Worm (Caenorhabditis elegans) whole organism, L1 larva: ENCODE measurements around the gene C31C9.7.

Experiments
- C04F5.9 ChIP-seq: sonication (generic microtip); optimal IDR thresholded peaks from 2 replicates; lab custom pipeline; 2016; ENCODE audit warnings: missing genetic modification characterization, missing compliant biosample characterization
- C16A3.4 ChIP-seq: fragments of 150-350 bp; optimal IDR thresholded peaks from 2 replicates; lab custom pipeline; 2014; ENCODE audit warnings: missing biosample characterization, missing genetic modification characterization
- C34B4.2 ChIP-seq: sonication (generic microtip); optimal IDR thresholded peaks from 2 replicates; lab custom pipeline; 2017; ENCODE audit warnings: mild to moderate bottlenecking, missing genetic modification characterization, missing compliant biosample characterization
- aly-2 ChIP-seq: fragments of 150-350 bp; optimal IDR thresholded peaks from 2 replicates; lab custom pipeline; 2014; ENCODE audit warnings: missing biosample characterization, missing genetic modification characterization
- ama-1 ChIP-seq: fragments of 150-350 bp; optimal IDR thresholded peaks from 2 replicates; lab custom pipeline; 2014
- ceh-88 ChIP-seq: fragments of 200-800 bp; sonication (Bioruptor generic); IDR thresholded peaks from 2 replicates; pipeline ENCODE4 v1.3.6; 2022; ENCODE audit warnings: missing genetic modification characterization, missing compliant biosample characterization
- ceh-90 ChIP-seq: sonication (generic microtip); optimal IDR thresholded peaks from 2 replicates; lab custom pipeline; 2016; ENCODE audit warnings: missing genetic modification characterization, missing compliant biosample characterization
- dpl-1 ChIP-seq, 3 experiments: fragments of 150-350 bp in 2 of 3; sonication (generic microtip) in 1 of 3; optimal IDR thresholded peaks; 2 replicates each; lab custom pipeline; 2014 to 2017; ENCODE audit warnings: missing biosample characterization in 3 of 3, missing genetic modification characterization in 3 of 3, missing genetic modification reagents in 3 of 3
- efl-1 ChIP-seq, 4 experiments: fragments of 150-350 bp; optimal IDR thresholded peaks in 3 of 4; peaks in 1 of 4; 1 replicate in 1 of 4; 2 replicates in 3 of 4; lab custom pipeline; 2014; ENCODE audit warnings: missing biosample characterization in 2 of 4, missing genetic modification characterization in 2 of 4, missing genetic modification reagents in 2 of 4
- efl-3 ChIP-seq: fragments of 200-800 bp; sonication (Bioruptor generic); optimal IDR thresholded peaks from 2 replicates; lab custom pipeline; 2018; ENCODE audit warnings: mild to moderate bottlenecking, missing genetic modification characterization, missing compliant biosample characterization
- elt-2 ChIP-seq: sonication (generic microtip); optimal IDR thresholded peaks from 2 replicates; lab custom pipeline; 2016; ENCODE audit warnings: missing genetic modification characterization, mild to moderate bottlenecking, inconsistent platforms, missing compliant biosample characterization, missing genetic modification reagents
- hlh-4 ChIP-seq: sonication (generic microtip); optimal IDR thresholded peaks from 2 replicates; lab custom pipeline; 2016; ENCODE audit warnings: mild to moderate bottlenecking, missing genetic modification characterization, missing compliant biosample characterization
- irx-1 ChIP-seq: sonication (generic microtip); optimal IDR thresholded peaks from 2 replicates; lab custom pipeline; 2016; ENCODE audit warnings: missing genetic modification characterization, missing compliant biosample characterization
- lin-13 ChIP-seq: fragments of 150-350 bp; optimal IDR thresholded peaks from 2 replicates; lab custom pipeline; 2014; ENCODE audit warnings: missing biosample characterization, missing genetic modification reagents, missing genetic modification characterization
- lin-14 ChIP-seq: fragments of 200-800 bp; sonication (Bioruptor generic); optimal IDR thresholded peaks from 2 replicates; lab custom pipeline; 2018; ENCODE audit warnings: mild to moderate bottlenecking, missing genetic modification characterization, moderate library complexity, missing compliant biosample characterization
- lin-15B ChIP-seq: fragments of 150-350 bp; sonication (generic microtip); optimal IDR thresholded peaks from 3 replicates; lab custom pipeline; 2014; ENCODE audit warnings: missing biosample characterization, missing genetic modification characterization
- lin-35 ChIP-seq, 2 experiments: fragments of 150-350 bp; optimal IDR thresholded peaks; 2 replicates each; lab custom pipeline; 2014; ENCODE audit warnings: missing biosample characterization in 2 of 2, missing genetic modification characterization in 2 of 2, missing genetic modification reagents in 2 of 2
- lir-3 ChIP-seq: sonication (generic microtip); optimal IDR thresholded peaks from 2 replicates; lab custom pipeline; 2016; ENCODE audit warnings: mild to moderate bottlenecking, missing genetic modification characterization, moderate library complexity, missing compliant biosample characterization; ENCODE audit not compliant: poor library complexity
- mab-9 ChIP-seq: fragments of 200-800 bp; sonication (Bioruptor generic); IDR thresholded peaks from 2 replicates; pipeline ENCODE4 v1.3.6; 2022; ENCODE audit warnings: missing genetic modification reagents, missing genetic modification characterization, missing compliant biosample characterization
- mef-2 ChIP-seq: fragments of 150-350 bp; optimal IDR thresholded peaks from 2 replicates; lab custom pipeline; 2014; ENCODE audit warnings: missing biosample characterization, missing genetic modification characterization
- nhr-19 ChIP-seq: fragments of 200-800 bp; sonication (Bioruptor generic); conservative IDR thresholded peaks from 2 replicates; pipeline ENCODE4 v1.3.6; 2022; ENCODE audit warnings: missing genetic modification characterization, missing compliant biosample characterization
- nhr-20 ChIP-seq: sonication (generic microtip); optimal IDR thresholded peaks from 2 replicates; lab custom pipeline; 2016; ENCODE audit warnings: mild to moderate bottlenecking, missing genetic modification characterization, missing compliant biosample characterization
- nhr-237 ChIP-seq: fragments of 150-350 bp; optimal IDR thresholded peaks from 2 replicates; lab custom pipeline; 2014; ENCODE audit warnings: missing biosample characterization, missing genetic modification characterization
- nhr-47 ChIP-seq: sonication (generic microtip); optimal IDR thresholded peaks from 2 replicates; lab custom pipeline; 2016; ENCODE audit warnings: mild to moderate bottlenecking, missing genetic modification characterization, moderate library complexity, missing compliant biosample characterization
- nhr-71 ChIP-seq: sonication (generic microtip); optimal IDR thresholded peaks from 2 replicates; lab custom pipeline; 2016; ENCODE audit warnings: mild to moderate bottlenecking, missing genetic modification characterization, moderate library complexity, missing compliant biosample characterization
- nhr-76 ChIP-seq: sonication (generic microtip); optimal IDR thresholded peaks from 2 replicates; lab custom pipeline; 2017; ENCODE audit warnings: missing biosample characterization, missing genetic modification characterization
- nhr-77 ChIP-seq: fragments of 150-350 bp; optimal IDR thresholded peaks from 2 replicates; lab custom pipeline; 2014; ENCODE audit warnings: missing biosample characterization, missing genetic modification characterization
- nhr-85 ChIP-seq: sonication (generic microtip); peaks from one replicate; lab custom pipeline; 2016; ENCODE audit warnings: missing genetic modification characterization, inconsistent platforms, missing compliant biosample characterization
- nhr-90 ChIP-seq: sonication (generic microtip); optimal IDR thresholded peaks from 2 replicates; lab custom pipeline; 2016; ENCODE audit warnings: mild to moderate bottlenecking, missing genetic modification characterization, missing compliant biosample characterization; ENCODE audit not compliant: poor library complexity
- rnt-1 ChIP-seq: sonication (generic microtip); optimal IDR thresholded peaks from 2 replicates; lab custom pipeline; 2016; ENCODE audit warnings: mild to moderate bottlenecking, missing genetic modification characterization, moderate library complexity, missing compliant biosample characterization
- skn-1 ChIP-seq: fragments of 150-350 bp; optimal IDR thresholded peaks from 2 replicates; lab custom pipeline; 2014; ENCODE audit warnings: missing biosample characterization, missing genetic modification characterization
- snu-23 ChIP-seq: sonication (generic microtip); optimal IDR thresholded peaks from 2 replicates; lab custom pipeline; 2016; ENCODE audit warnings: missing genetic modification characterization, missing compliant biosample characterization
- tbx-2 ChIP-seq: sonication (generic microtip); optimal IDR thresholded peaks from 2 replicates; lab custom pipeline; 2016; ENCODE audit warnings: missing genetic modification characterization, missing compliant biosample characterization
- tlp-1 ChIP-seq: fragments of 150-350 bp; optimal IDR thresholded peaks from 2 replicates; lab custom pipeline; 2014; ENCODE audit warnings: missing biosample characterization, missing genetic modification characterization
- unc-86 ChIP-seq: sonication (generic microtip); optimal IDR thresholded peaks from 2 replicates; lab custom pipeline; 2016; ENCODE audit warnings: missing genetic modification characterization, missing compliant biosample characterization
- zip-4 ChIP-seq: fragments of 200-800 bp; sonication (Bioruptor generic); optimal IDR thresholded peaks from 2 replicates; lab custom pipeline; 2018; ENCODE audit warnings: mild to moderate bottlenecking, missing genetic modification characterization, moderate library complexity, missing compliant biosample characterization

Gene C31C9.7

ce11 chrII:13668844-13669441 lies at the start of gene C31C9.7:
Gene C31C9.7, plus strand, starts transcription at chrII:13669104.
- TF ChIP-seq rnt-1: no peak
- no peak for TF ChIP-seq mab-9 (GFP tag; lab: Robert Waterston, UW)
- TF ChIP-seq nhr-47 (tag; lab: Kevin White, UChicago): peak; percentile 8
- TF ChIP-seq ceh-90: no peak
- peak; percentile 20 for TF ChIP-seq tbx-2 (tag; lab: Kevin White, UChicago)
- TF ChIP-seq aly-2 (tag; lab: Kevin White, UChicago): no peak
- TF ChIP-seq ama-1: peak; percentile 78
- peak; percentile 43 for TF ChIP-seq elt-2 (tag; lab: Kevin White, UChicago)
- no peak for TF ChIP-seq efl-3 (GFP tag; lab: Kevin White, UChicago)
- peak; percentile 36 for TF ChIP-seq nhr-71 (tag; lab: Kevin White, UChicago)
- TF ChIP-seq dpl-1 (GFP tag; optimal IDR thresholded peaks at IDR 0.05; lab: Kevin White, UChicago): no peak
- TF ChIP-seq hlh-4 (tag; lab: Kevin White, UChicago): no peak
- peak; percentile 55 for TF ChIP-seq nhr-85 (tag; lab: Kevin White, UChicago)
- TF ChIP-seq snu-23 (GFP tag; lab: Kevin White, UChicago): peak; percentile 19
- peak; percentile 25 for TF ChIP-seq nhr-19 (GFP tag; lab: Robert Waterston, UW)
- TF ChIP-seq nhr-20 (tag; lab: Kevin White, UChicago): peak; percentile 30
- no peak for TF ChIP-seq nhr-237 (tag; lab: Kevin White, UChicago)
- peak in 1 of 2 experiments; percentile 19 for TF ChIP-seq lin-35 (GFP tag; optimal IDR thresholded peaks at IDR 0.05; lab: Kevin White, UChicago)
- no peak for TF ChIP-seq mef-2 (tag; lab: Kevin White, UChicago)
- no peak for TF ChIP-seq ceh-88
- no peak for TF ChIP-seq zip-4 (GFP tag; lab: Kevin White, UChicago)
- TF ChIP-seq nhr-90 (tag; lab: Kevin White, UChicago): peak; percentile 29
- no peak for TF ChIP-seq tlp-1

- TF ChIP-seq lin-13 (GFP tag; lab: Kevin White, UChicago) (no peak), lin-14 (peak; percentile 9), irx-1 (tag; lab: Kevin White, UChicago) (no peak), nhr-20 (tag; lab: Kevin White, UChicago) (peak; percentile 9), nhr-71 (tag; lab: Kevin White, UChicago) (no peak), nhr-77 (no peak), efl-1 (optimal IDR thresholded peaks at IDR 0.05; lab: Kevin White, UChicago) (no peak), efl-1 (GFP tag; optimal IDR thresholded peaks at IDR 0.05 in 1 of 2; lab: Kevin White, UChicago) (peak in 1 of 2 experiments; percentile 82), snu-23 (GFP tag; lab: Kevin White, UChicago) (no peak), C34B4.2 (tag; lab: Kevin White, UChicago) (no peak), C04F5.9 (tag; lab: Kevin White, UChicago) (no peak), skn-1 (tag; lab: Kevin White, UChicago) (peak; percentile 97)
Observed at ce11 chrII:13624330-13624729, 44.6 kb upstream of the C31C9.7 start, which contains the start of gene gst-16. Gene gst-16, minus strand, starts transcription at chrII:13624440.

DNA sequence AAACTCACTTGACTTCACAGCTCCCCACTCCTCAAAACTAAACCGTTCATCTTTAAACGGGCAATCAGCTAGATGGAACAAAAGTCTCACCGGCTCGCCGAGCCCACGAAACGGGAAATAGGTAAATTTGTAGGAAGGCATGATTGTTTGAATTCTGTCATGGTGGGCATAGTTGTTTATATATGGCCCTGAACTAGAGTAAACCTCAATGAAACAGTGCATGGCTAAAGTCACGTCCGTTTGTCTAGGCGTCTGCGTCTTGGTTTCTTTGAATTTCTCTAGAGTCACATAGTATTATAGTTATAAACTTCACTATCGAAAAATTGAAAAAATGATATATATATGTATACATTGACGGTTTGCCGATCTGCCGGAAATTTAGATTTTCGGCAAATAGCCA lies 41.9 kb upstream of the C31C9.7 start, which contains the start of gene gst-19:
gst-19 (minus strand) TSS at position 145 of the 400 bp plus-strand sequence.
- TF ChIP-seq unc-86 (tag; lab: Kevin White, UChicago) (no peak), C04F5.9 (tag; lab: Kevin White, UChicago) (no peak), nhr-20 (tag; lab: Kevin White, UChicago) (peak; percentile 52), zip-4 (GFP tag; lab: Kevin White, UChicago) (no peak), nhr-76 (no peak), dpl-1 (GFP tag; optimal IDR thresholded peaks at IDR 0.05; lab: Kevin White, UChicago) (peak in 1 of 3 experiments; percentile 2), lin-14 (peak; percentile 20), mab-9 (GFP tag; lab: Robert Waterston, UW) (no peak), lir-3 (tag; lab: Kevin White, UChicago) (no peak), snu-23 (GFP tag; lab: Kevin White, UChicago) (peak; percentile 28), lin-15B (tag; lab: Kevin White, UChicago) (no peak), nhr-47 (tag; lab: Kevin White, UChicago) (no peak), aly-2 (tag; lab: Kevin White, UChicago) (no peak), C16A3.4 (no peak)
